Fruit fly (Drosophila melanogaster): ENCODE measurements around the gene IPIP.

Gene IPIP

DNA sequence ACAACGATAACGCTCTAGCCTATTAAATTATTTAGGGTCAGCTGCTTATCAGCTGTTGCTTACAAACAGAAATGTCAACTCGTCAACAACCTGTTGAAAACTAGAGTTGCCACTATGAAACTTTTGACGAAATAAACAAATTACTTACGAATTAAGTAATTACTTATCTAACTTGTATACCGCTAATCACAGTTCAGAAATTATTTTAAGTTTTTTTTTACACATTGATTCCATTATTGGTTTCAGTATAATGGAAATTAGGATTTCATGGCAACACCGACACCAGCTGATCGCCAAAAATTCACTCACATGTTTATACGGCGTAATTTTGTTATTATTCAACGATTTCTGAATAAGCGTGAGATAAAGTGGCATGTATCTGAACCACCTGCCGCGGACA is 10.0 kb upstream of the IPIP start, which contains the start of the genes CG9117 and CG31643 (continued):
- peak; percentile 26 for TF ChIP-seq zen (tag; optimal IDR thresholded peaks at IDR 0.05)
- TF ChIP-seq CG32532 (GFP tag; IDR thresholded peaks at IDR 0.05) = peak; percentile 52
- TF ChIP-seq ERR (GFP tag; optimal IDR thresholded peaks at IDR 0.05) = no peak
- peak; percentile 20 for TF ChIP-seq CG10209 (GFP tag; optimal IDR thresholded peaks at IDR 0.05)
- peak; percentile 12 for TF ChIP-seq CG17912 (GFP tag; optimal IDR thresholded peaks at IDR 0.05)
- peak; percentile 67 for TF ChIP-seq Fer1 (GFP tag; optimal IDR thresholded peaks at IDR 0.05)
- peak; percentile 10 for TF ChIP-seq CG1602 (GFP tag; optimal IDR thresholded peaks at IDR 0.05)
- TF ChIP-seq Nf-YB (GFP tag; optimal IDR thresholded peaks at IDR 0.05) = peak; percentile 10
- TF ChIP-seq Rfx (GFP tag; IDR thresholded peaks at IDR 0.05) = peak; percentile 55
- TF ChIP-seq CG34376 (GFP tag; optimal IDR thresholded peaks at IDR 0.05) = peak; percentile 59
- TF ChIP-seq CG4617 (GFP tag; optimal IDR thresholded peaks at IDR 0.05; ENCODE audit: borderline replicate concordance) = peak; percentile 51
- TF ChIP-seq MBD-R2 (GFP tag; IDR thresholded peaks at IDR 0.05) = peak; percentile 82
- no peak for TF ChIP-seq cas (GFP tag; IDR thresholded peaks at IDR 0.05)
- peak; percentile 59 for TF ChIP-seq fu2 (GFP tag; optimal IDR thresholded peaks at IDR 0.05)
- TF ChIP-seq CG12942 (GFP tag; optimal IDR thresholded peaks at IDR 0.05) = peak; percentile 57
- peak; percentile 35 for TF ChIP-seq maf-S (GFP tag; optimal IDR thresholded peaks at IDR 0.05)
- peak; percentile 51 for TF ChIP-seq CG9727 (GFP tag; optimal IDR thresholded peaks at IDR 0.05)
- TF ChIP-seq CG9817 (tag; optimal IDR thresholded peaks at IDR 0.05) = peak; percentile 31
- TF ChIP-seq Six4 (GFP tag; optimal IDR thresholded peaks at IDR 0.05) = peak; percentile 54
- peak; percentile 61 for TF ChIP-seq CG17359 (tag; optimal IDR thresholded peaks at IDR 0.05)
- TF ChIP-seq CG14710 (tag; optimal IDR thresholded peaks at IDR 0.05) = peak; percentile 88
- TF ChIP-seq gem (tag; optimal IDR thresholded peaks at IDR 0.05) = no peak
- TF ChIP-seq CG31224 (GFP tag; IDR thresholded peaks at IDR 0.05) = no peak
- TF ChIP-seq dysf (GFP tag; IDR thresholded peaks at IDR 0.05) = 0 out of 3 replicates have a peak, but pooled peaks have one; percentile 6
- TF ChIP-seq Scr (GFP tag; IDR thresholded peaks at IDR 0.05; ENCODE audit: partially characterized antibody) = peak; percentile 21; the same call in 1 of the 2 replicates
- TF ChIP-seq Mrtf (GFP tag; IDR thresholded peaks at IDR 0.05) = no peak
- 0 out of 3 replicates have a peak, but pooled peaks have one; percentile 47 for TF ChIP-seq ase (GFP tag; IDR thresholded peaks at IDR 0.05)
- TF ChIP-seq CG13287 (GFP tag; IDR thresholded peaks at IDR 0.05; ENCODE audit: partially characterized antibody) = peak; percentile 62
- peak; percentile 21 for TF ChIP-seq CG10147 (GFP tag; optimal IDR thresholded peaks at IDR 0.05)
- TF ChIP-seq CG17829 (tag; optimal IDR thresholded peaks at IDR 0.05) = peak; percentile 20
- TF ChIP-seq otp (GFP tag; IDR thresholded peaks at IDR 0.05) = no peak
- no peak for TF ChIP-seq seq (GFP tag; IDR thresholded peaks at IDR 0.05)
- peak; percentile 17 for TF ChIP-seq trh (GFP tag; optimal IDR thresholded peaks at IDR 0.05)
- TF ChIP-seq CG15514 (GFP tag; optimal IDR thresholded peaks at IDR 0.05) = peak; percentile 74
- TF ChIP-seq CG8388 (GFP tag; optimal IDR thresholded peaks at IDR 0.05) = peak; percentile 52
- TF ChIP-seq CG7271 (tag; optimal IDR thresholded peaks at IDR 0.05) = peak; percentile 35
- TF ChIP-seq CG6854 (GFP tag; optimal IDR thresholded peaks at IDR 0.05) = no peak
- TF ChIP-seq CG13775 (GFP tag; optimal IDR thresholded peaks at IDR 0.05) = peak; percentile 56
- no peak for TF ChIP-seq hkb (optimal IDR thresholded peaks at IDR 0.05)
- peak; percentile 45; the same call in 1 of the 2 replicates for TF ChIP-seq hkb (GFP tag; IDR thresholded peaks at IDR 0.05)
- peak; percentile 64 for TF ChIP-seq gro (GFP tag; optimal IDR thresholded peaks at IDR 0.05)
- TF ChIP-seq gt (GFP tag; IDR thresholded peaks at IDR 0.05) = no peak
- 0 out of 2 replicates have a peak, but pooled peaks have one; percentile 4 for TF ChIP-seq al (GFP tag; IDR thresholded peaks at IDR 0.05)
- peak; percentile 68 for TF ChIP-seq Xbp1 (GFP tag; optimal IDR thresholded peaks at IDR 0.05)
- peak; percentile 82 for TF ChIP-seq lilli (GFP tag; optimal IDR thresholded peaks at IDR 0.05)
- no peak for TF ChIP-seq aop (GFP tag; IDR thresholded peaks at IDR 0.05)
- TF ChIP-seq CG3847 (GFP tag; IDR thresholded peaks at IDR 0.05) = peak; percentile 28; the same call in 1 of the 2 replicates
- peak; percentile 71 to 83 for TF ChIP-seq Pdp1 (GFP tag; optimal IDR thresholded peaks at IDR 0.05)
- peak; percentile 71 for TF ChIP-seq dm (GFP tag; optimal IDR thresholded peaks at IDR 0.05)
- TF ChIP-seq tgo (GFP tag; IDR thresholded peaks at IDR 0.05) = peak; percentile 43; the same call in 2 of the 3 replicates
- peak; percentile 63; the same call in 1 of the 3 replicates for TF ChIP-seq CG34422 (GFP tag; IDR thresholded peaks at IDR 0.05)
